Worm (Caenorhabditis elegans): ENCODE results near the gene C56G2.9.

Gene C56G2.9

DNA sequence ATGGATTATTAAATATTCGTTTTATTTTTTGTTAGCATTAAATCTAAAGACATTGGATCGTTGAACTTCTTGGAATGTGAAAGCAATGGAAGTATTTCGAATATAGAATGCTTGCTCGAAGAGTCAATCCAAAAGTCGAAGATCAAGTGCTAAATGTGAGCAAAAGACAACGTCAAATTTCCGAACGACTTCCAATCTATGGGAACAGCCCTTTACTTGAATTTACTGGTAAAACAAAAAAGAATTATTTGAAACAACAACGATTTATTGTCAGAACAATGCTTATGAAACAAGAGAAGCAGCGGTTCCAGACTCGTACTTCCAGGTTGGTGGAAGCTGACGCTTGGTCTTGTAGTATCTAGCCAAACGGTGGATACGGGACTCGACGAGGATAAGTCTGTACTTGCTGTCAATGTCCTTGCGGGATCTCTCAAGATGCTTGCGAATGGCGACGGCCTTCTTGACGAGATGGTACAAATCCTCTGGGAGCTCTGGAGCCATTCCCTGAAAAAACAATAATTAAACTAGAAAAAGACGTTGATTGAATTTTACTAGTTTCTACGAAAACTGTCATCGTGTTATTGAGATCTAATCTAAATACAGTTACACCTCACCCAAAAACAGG lies 30.8 kb upstream of the C56G2.9 start:
- TF ChIP-seq ceh-39 (tag; optimal IDR thresholded peaks at IDR 0.05) (no peak), tbx-8 (GFP tag; optimal IDR thresholded peaks at IDR 0.05) (no peak), elt-1 (tag; optimal IDR thresholded peaks at IDR 0.05; ENCODE audit: borderline replicate concordance, insufficient read depth) (no peak), ceh-43 (GFP tag; optimal IDR thresholded peaks at IDR 0.05) (no peak), lin-13 (tag; optimal IDR thresholded peaks at IDR 0.05) (no peak), unc-39 (tag; optimal IDR thresholded peaks at IDR 0.05) (no peak), nhr-12 (tag; optimal IDR thresholded peaks at IDR 0.05) (no peak), lin-32 (GFP tag; optimal IDR thresholded peaks at IDR 0.05) (no peak), nhr-28 (tag; optimal IDR thresholded peaks at IDR 0.05) (no peak), mab-5 (tag; optimal IDR thresholded peaks at IDR 0.05) (no peak), sptf-1 (tag; optimal IDR thresholded peaks at IDR 0.05) (no peak), nhr-76 (tag; optimal IDR thresholded peaks at IDR 0.05) (no peak), ztf-11 (tag; optimal IDR thresholded peaks at IDR 0.05) (no peak), mep-1 (tag; optimal IDR thresholded peaks at IDR 0.05) (no peak), nhr-237 (tag; optimal IDR thresholded peaks at IDR 0.05) (no peak)

ce11 chrIII:6368524-6368923 lies 25.4 kb upstream of the C56G2.9 start:
- TF ChIP-seq sptf-1 (tag; optimal IDR thresholded peaks at IDR 0.05) (no peak), nhr-12 (tag; optimal IDR thresholded peaks at IDR 0.05) (no peak)

ce11 chrIII:6367712-6368111 lies 24.6 kb upstream of the C56G2.9 start, which contains the start of the genes C56G2.15 and thoc-2:
TSS of gene C56G2.15 (minus strand) at chrIII:6367899.
TSS of gene thoc-2 (plus strand) at chrIII:6368042.
- TF ChIP-seq mls-2 (tag; optimal IDR thresholded peaks at IDR 0.05) (no peak), nhr-12 (tag; optimal IDR thresholded peaks at IDR 0.05) (no peak), cnd-1 (tag; optimal IDR thresholded peaks at IDR 0.05) (no peak), blmp-1 (tag; optimal IDR thresholded peaks at IDR 0.05) (no peak), mab-5 (tag; optimal IDR thresholded peaks at IDR 0.05) (no peak), unc-39 (tag; optimal IDR thresholded peaks at IDR 0.05) (no peak), ceh-83 (GFP tag; optimal IDR thresholded peaks at IDR 0.05) (no peak), lin-13 (tag; optimal IDR thresholded peaks at IDR 0.05) (no peak), bed-3 (GFP tag; optimal IDR thresholded peaks at IDR 0.05) (no peak), lin-32 (GFP tag; optimal IDR thresholded peaks at IDR 0.05) (no peak), sem-2 (GFP tag; optimal IDR thresholded peaks at IDR 0.05) (no peak), nhr-237 (tag; optimal IDR thresholded peaks at IDR 0.05) (no peak), tbx-8 (GFP tag; optimal IDR thresholded peaks at IDR 0.05) (no peak), hlh-1 (tag; optimal IDR thresholded peaks at IDR 0.05) (no peak), mep-1 (tag; optimal IDR thresholded peaks at IDR 0.05) (no peak), zip-8 (tag; optimal IDR thresholded peaks at IDR 0.05) (no peak), elt-1 (tag; optimal IDR thresholded peaks at IDR 0.05; ENCODE audit: borderline replicate concordance, insufficient read depth) (no peak), nhr-2 (tag; optimal IDR thresholded peaks at IDR 0.05) (no peak)

ce11 chrIII:6364395-6364794 lies 21.3 kb upstream of the C56G2.9 start:
- TF ChIP-seq hlh-1 (tag; optimal IDR thresholded peaks at IDR 0.05) (peak; percentile 41), unc-62 (GFP tag; optimal IDR thresholded peaks at IDR 0.05) (peak; percentile 24), M03D4.4 (tag; optimal IDR thresholded peaks at IDR 0.05) (no peak)

DNA sequence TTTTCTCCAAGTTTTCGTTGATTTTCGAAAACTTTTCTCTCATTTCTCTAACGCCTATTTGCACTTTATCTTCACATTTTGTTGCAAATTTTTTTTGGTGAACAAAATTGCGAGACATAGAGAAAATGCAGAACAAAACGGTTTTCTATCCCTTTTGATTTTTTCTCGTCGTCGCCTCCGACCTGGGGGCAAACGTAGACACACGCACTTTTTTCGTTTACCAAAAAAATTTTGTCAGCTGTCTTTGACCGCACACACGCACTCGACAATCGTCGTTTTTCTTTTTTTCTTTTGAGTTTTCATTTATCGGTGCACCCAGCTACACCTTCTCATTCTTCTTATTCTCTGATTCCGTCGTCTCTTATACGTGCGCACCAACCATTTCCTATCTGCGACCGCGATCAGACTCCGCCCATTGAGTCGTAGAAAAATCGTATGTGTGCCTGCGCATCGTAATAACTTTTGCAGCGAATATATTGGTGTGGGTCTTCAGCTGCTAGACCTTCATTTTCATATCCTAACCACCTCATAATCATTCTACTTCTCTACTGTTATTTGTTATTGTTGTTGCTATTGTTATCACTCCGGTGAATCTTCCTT lies 19.3 kb upstream of the C56G2.9 start:
- TF ChIP-seq elt-1 (tag; optimal IDR thresholded peaks at IDR 0.05; ENCODE audit: borderline replicate concordance, insufficient read depth), result peak; percentile 30
- no peak for TF ChIP-seq drap-1 (GFP tag; optimal IDR thresholded peaks at IDR 0.05)
- no peak for TF ChIP-seq elt-3 (tag; optimal IDR thresholded peaks at IDR 0.05)
- TF ChIP-seq lin-32 (GFP tag; optimal IDR thresholded peaks at IDR 0.05), result no peak

DNA sequence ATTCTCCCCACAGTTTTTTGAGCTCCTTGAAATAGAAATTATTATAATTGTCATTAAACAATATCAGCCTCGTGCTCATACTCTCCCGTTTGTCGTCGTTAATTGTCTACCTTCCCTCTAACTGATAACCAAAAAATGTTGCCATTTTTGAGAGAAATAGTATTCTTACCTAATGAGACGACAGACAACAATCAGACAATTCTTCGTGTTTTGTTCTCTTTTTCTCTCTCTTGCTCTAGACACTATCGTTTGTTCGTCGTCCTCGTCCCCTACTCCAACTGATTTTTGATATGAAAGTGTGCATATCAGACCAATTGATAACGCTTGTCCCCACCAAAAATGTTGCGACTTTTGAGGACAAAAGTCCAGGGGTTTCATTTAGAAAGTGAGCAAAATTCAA lies 18.4 kb upstream of the C56G2.9 start:
- TF ChIP-seq snpc-4 (tag; optimal IDR thresholded peaks at IDR 0.05), result no peak
- TF ChIP-seq unc-120 (tag; optimal IDR thresholded peaks at IDR 0.05; ENCODE audit: poor library complexity, severe bottlenecking), result no peak
- TF ChIP-seq blmp-1 (tag; optimal IDR thresholded peaks at IDR 0.05), result no peak
- no peak for TF ChIP-seq nhr-237 (tag; optimal IDR thresholded peaks at IDR 0.05)
- no peak for TF ChIP-seq lin-32 (GFP tag; optimal IDR thresholded peaks at IDR 0.05)
- TF ChIP-seq nhr-28 (tag; optimal IDR thresholded peaks at IDR 0.05), result no peak
- no peak for TF ChIP-seq elt-1 (tag; optimal IDR thresholded peaks at IDR 0.05; ENCODE audit: borderline replicate concordance, insufficient read depth)
- no peak for TF ChIP-seq hlh-1 (tag; optimal IDR thresholded peaks at IDR 0.05)
- no peak for TF ChIP-seq ham-2 (GFP tag; optimal IDR thresholded peaks at IDR 0.05)
- TF ChIP-seq zip-8 (tag; optimal IDR thresholded peaks at IDR 0.05), result no peak
